Worm (Caenorhabditis elegans): ENCODE data around the gene Y43C5A.7.

DNA sequence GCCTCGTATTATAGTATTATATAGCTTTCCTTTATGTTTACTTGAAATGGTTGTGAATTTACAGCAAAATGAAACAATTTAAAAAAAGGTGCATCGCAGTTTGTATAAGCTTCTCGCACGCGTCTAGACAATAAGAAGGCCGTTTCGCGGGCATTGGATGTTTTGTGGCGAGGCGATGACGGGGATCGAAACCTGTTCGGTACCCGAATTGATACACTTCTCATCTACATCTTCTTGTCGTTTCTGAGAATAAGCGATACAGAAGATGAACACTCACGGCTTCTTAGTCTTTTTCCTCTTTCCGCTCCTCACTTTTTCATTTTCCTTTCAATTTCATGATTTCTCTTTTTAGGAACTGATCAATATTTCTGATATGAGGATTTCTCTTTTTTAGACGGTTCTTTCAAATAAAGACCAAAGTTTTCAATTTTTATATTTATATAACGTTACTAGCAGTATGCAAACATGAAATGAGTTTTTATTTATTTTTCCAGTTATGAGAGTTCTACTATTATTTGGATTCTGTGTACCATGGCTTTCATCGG lies 31.3 kb upstream of the Y43C5A.7 start, which contains the start of gene F01G10.10:
- no peak for TF ChIP-seq W03F9.2 (tag; optimal IDR thresholded peaks at IDR 0.05)
- no peak for TF ChIP-seq him-1 (tag; optimal IDR thresholded peaks at IDR 0.05)
- TF ChIP-seq dao-5 (tag; optimal IDR thresholded peaks at IDR 0.05), result no peak

All from whole organism, L4/young adult.